Fruit fly (Drosophila melanogaster) whole organism: ENCODE data around the gene mRpL15.

Source experiments
- CG8478 ChIP-seq: fragments of >200 bp; optimal IDR thresholded peaks from 2 replicates; lab custom pipeline; 2018; ENCODE audit warnings: inconsistent platforms
- Dll ChIP-seq: fragments of >200 bp; optimal IDR thresholded peaks from 2 replicates; lab custom pipeline; 2017
- psq ChIP-seq: fragments of >200 bp; optimal IDR thresholded peaks from 2 replicates; lab custom pipeline; 2017

- TF ChIP-seq CG8478 (lab: Kevin White, UChicago) (no peak), psq (no peak), Dll (lab: Kevin White, UChicago) (no peak)
These were observed 12.8 kb upstream of the mRpL15 start for dm6 chr3L:20448773-20449172.
